Worm (Caenorhabditis elegans) whole organism, L3 larva: ENCODE results near the gene T04F3.5.

ENCODE experiments used
- R02D3.7 ChIP-seq: fragments of 150-350 bp; optimal IDR thresholded peaks from 2 replicates; lab custom pipeline; 2014; ENCODE audit warnings: missing biosample characterization, missing genetic modification characterization
- ZK546.5 ChIP-seq: sonication (generic microtip); optimal IDR thresholded peaks from 2 replicates; lab custom pipeline; 2017; ENCODE audit warnings: missing biosample characterization, missing genetic modification characterization
- ama-1 ChIP-seq: fragments of 150-350 bp; optimal IDR thresholded peaks from 2 replicates; lab custom pipeline; 2018
- ceh-16 ChIP-seq: sonication (generic microtip); optimal IDR thresholded peaks from 2 replicates; lab custom pipeline; 2017; ENCODE audit warnings: missing biosample characterization, missing genetic modification characterization
- ceh-82 ChIP-seq: fragments of 150-350 bp; optimal IDR thresholded peaks from 2 replicates; lab custom pipeline; 2014; ENCODE audit warnings: missing biosample characterization, missing genetic modification characterization
- ceh-9 ChIP-seq: sonication (generic microtip); optimal IDR thresholded peaks from 2 replicates; lab custom pipeline; 2018; ENCODE audit warnings: missing biosample characterization, missing genetic modification characterization
- daf-12 ChIP-seq: fragments of 150-350 bp; optimal IDR thresholded peaks from 2 replicates; lab custom pipeline; 2014; ENCODE audit warnings: missing biosample characterization, missing genetic modification reagents, missing genetic modification characterization
- egl-27 ChIP-seq: sonication (generic microtip); optimal IDR thresholded peaks from 4 replicates; lab custom pipeline; 2017; ENCODE audit warnings: missing biosample characterization, missing genetic modification reagents, missing genetic modification characterization
- egl-5 ChIP-seq: fragments of 150-350 bp; optimal IDR thresholded peaks from 2 replicates; lab custom pipeline; 2017; ENCODE audit warnings: missing biosample characterization, missing genetic modification reagents, missing genetic modification characterization, inconsistent platforms
- elt-1 ChIP-seq: fragments of 150-350 bp; optimal IDR thresholded peaks from 2 replicates; lab custom pipeline; 2014; ENCODE audit warnings: missing biosample characterization, missing genetic modification characterization
- elt-2 ChIP-seq: sonication (generic microtip); optimal IDR thresholded peaks from 2 replicates; lab custom pipeline; 2016; ENCODE audit warnings: missing genetic modification reagents, mild to moderate bottlenecking, missing genetic modification characterization, missing compliant biosample characterization
- elt-3 ChIP-seq, 3 experiments: fragments of 150-350 bp in 1 of 3; sonication (generic microtip) in 2 of 3; optimal IDR thresholded peaks; 2 replicates in 2 of 3; 4 replicates in 1 of 3; lab custom pipeline; 2014 to 2017; ENCODE audit warnings: missing biosample characterization in 3 of 3, missing genetic modification characterization in 3 of 3
- fos-1 ChIP-seq: fragments of 150-350 bp; optimal IDR thresholded peaks from 2 replicates; lab custom pipeline; 2014; ENCODE audit warnings: missing biosample characterization, missing genetic modification characterization
- hmg-11 ChIP-seq: sonication (generic microtip); optimal IDR thresholded peaks from 2 replicates; lab custom pipeline; 2016; ENCODE audit warnings: missing genetic modification characterization, missing compliant biosample characterization
- jun-1 ChIP-seq: fragments of 150-350 bp; optimal IDR thresholded peaks from 2 replicates; lab custom pipeline; 2014; ENCODE audit warnings: missing biosample characterization, missing genetic modification reagents, missing genetic modification characterization
- lin-15B ChIP-seq: fragments of 150-350 bp; optimal IDR thresholded peaks from 2 replicates; lab custom pipeline; 2014; ENCODE audit warnings: missing biosample characterization, missing genetic modification characterization
- lin-39 ChIP-seq: fragments of 150-350 bp; optimal IDR thresholded peaks from 2 replicates; lab custom pipeline; 2018; ENCODE audit warnings: missing biosample characterization, missing genetic modification reagents, missing genetic modification characterization
- lsy-12 ChIP-seq: sonication (generic microtip); optimal IDR thresholded peaks from 2 replicates; lab custom pipeline; 2016; ENCODE audit warnings: mild to moderate bottlenecking, missing genetic modification characterization, missing compliant biosample characterization
- mml-1 ChIP-seq: fragments of 150-350 bp; sonication (generic microtip); optimal IDR thresholded peaks from 3 replicates; lab custom pipeline; 2014; ENCODE audit warnings: missing biosample characterization, missing genetic modification characterization
- nfya-1 ChIP-seq: sonication (generic microtip); optimal IDR thresholded peaks from 2 replicates; lab custom pipeline; 2017; ENCODE audit warnings: missing genetic modification characterization, mild to moderate bottlenecking, missing compliant biosample characterization, antibody characterized with exemption, moderate library complexity; ENCODE audit not compliant: insufficient read depth
- nhr-11 ChIP-seq: fragments of 150-350 bp; optimal IDR thresholded peaks from 2 replicates; lab custom pipeline; 2014; ENCODE audit warnings: missing biosample characterization, missing genetic modification characterization
- nhr-12 ChIP-seq: fragments of 150-350 bp; optimal IDR thresholded peaks from 2 replicates; lab custom pipeline; 2014; ENCODE audit warnings: missing biosample characterization, missing genetic modification characterization
- nhr-23 ChIP-seq: fragments of 150-350 bp; optimal IDR thresholded peaks from 2 replicates; lab custom pipeline; 2014; ENCODE audit warnings: missing biosample characterization, missing genetic modification reagents, missing genetic modification characterization
- nhr-25 ChIP-seq: sonication (generic microtip); optimal IDR thresholded peaks from 2 replicates; lab custom pipeline; 2017; ENCODE audit warnings: missing biosample characterization, missing genetic modification characterization
- nhr-28 ChIP-seq: fragments of 150-350 bp; optimal IDR thresholded peaks from 2 replicates; lab custom pipeline; 2014; ENCODE audit warnings: missing biosample characterization, missing genetic modification characterization
- nhr-43 ChIP-seq: sonication (generic microtip); optimal IDR thresholded peaks from 2 replicates; lab custom pipeline; 2016; ENCODE audit warnings: mild to moderate bottlenecking, missing genetic modification characterization, missing compliant biosample characterization; ENCODE audit not compliant: poor library complexity, severe bottlenecking
- nhr-67 ChIP-seq: fragments of 150-350 bp; optimal IDR thresholded peaks from 2 replicates; lab custom pipeline; 2014; ENCODE audit warnings: missing biosample characterization, missing genetic modification characterization
- nhr-76 ChIP-seq: fragments of 150-350 bp; sonication (generic microtip); optimal IDR thresholded peaks from 5 replicates; lab custom pipeline; 2014; ENCODE audit warnings: missing biosample characterization, missing genetic modification characterization
- nhr-77 ChIP-seq: fragments of 150-350 bp; optimal IDR thresholded peaks from 2 replicates; lab custom pipeline; 2014; ENCODE audit warnings: missing biosample characterization, missing genetic modification characterization
- pha-4 ChIP-seq: fragments of 150-350 bp; optimal IDR thresholded peaks from 2 replicates; lab custom pipeline; 2014; ENCODE audit warnings: missing biosample characterization, missing genetic modification reagents, missing genetic modification characterization
- pqm-1 ChIP-seq: fragments of 150-350 bp; optimal IDR thresholded peaks from 2 replicates; lab custom pipeline; 2017; ENCODE audit warnings: missing biosample characterization, missing genetic modification characterization, inconsistent platforms
- skn-1 ChIP-seq: fragments of 150-350 bp; optimal IDR thresholded peaks from 2 replicates; lab custom pipeline; 2014; ENCODE audit warnings: missing biosample characterization, missing genetic modification characterization
- snpc-4 ChIP-seq: fragments of 150-350 bp; optimal IDR thresholded peaks from 2 replicates; lab custom pipeline; 2014; ENCODE audit warnings: missing biosample characterization, missing genetic modification characterization
- tbx-2 ChIP-seq: sonication (generic microtip); optimal IDR thresholded peaks from 2 replicates; lab custom pipeline; 2016; ENCODE audit warnings: mild to moderate bottlenecking, missing genetic modification characterization, missing compliant biosample characterization
- unc-62 ChIP-seq: fragments of 150-350 bp; sonication (generic microtip); optimal IDR thresholded peaks from 4 replicates; lab custom pipeline; 2014; ENCODE audit warnings: missing biosample characterization, missing genetic modification reagents, missing genetic modification characterization
- zag-1 ChIP-seq: fragments of 150-350 bp; optimal IDR thresholded peaks from 2 replicates; lab custom pipeline; 2014; ENCODE audit warnings: missing biosample characterization, missing genetic modification characterization
- ztf-11 ChIP-seq: fragments of 150-350 bp; optimal IDR thresholded peaks from 2 replicates; lab custom pipeline; 2014; ENCODE audit warnings: missing biosample characterization, missing genetic modification characterization
- ztf-4 ChIP-seq: fragments of 150-350 bp; optimal IDR thresholded peaks from 2 replicates; lab custom pipeline; 2014; ENCODE audit warnings: missing biosample characterization, missing genetic modification characterization

The T04F3.5 gene

DNA sequence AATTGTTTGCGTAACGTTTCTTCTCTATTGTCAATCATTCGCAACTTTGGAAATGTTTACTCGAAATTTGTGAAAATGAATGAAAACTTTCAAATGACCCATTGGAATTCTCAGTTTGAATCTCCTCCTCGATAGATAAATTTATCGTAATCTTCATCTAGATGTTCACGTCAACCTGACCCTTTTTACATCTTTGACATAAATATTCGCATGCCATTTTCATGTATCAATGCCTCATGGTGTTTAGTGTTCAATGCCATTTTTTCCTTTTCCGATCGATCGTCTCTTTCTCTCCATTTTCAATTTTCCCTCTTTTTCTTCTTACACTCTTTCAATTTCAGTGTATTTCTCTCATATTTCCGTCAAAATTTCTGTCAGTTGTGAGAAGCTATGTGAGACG, 18.8 kb downstream of the T04F3.5 start:
- TF ChIP-seq nhr-25 (peak; percentile 73), nhr-12 (tag; lab: Kevin White, UChicago) (no peak), elt-1 (tag; lab: Kevin White, UChicago) (peak; percentile 95), ceh-82 (no peak), nhr-23 (tag; lab: Kevin White, UChicago) (peak; percentile 51), egl-5 (tag; lab: Kevin White, UChicago) (no peak)

DNA sequence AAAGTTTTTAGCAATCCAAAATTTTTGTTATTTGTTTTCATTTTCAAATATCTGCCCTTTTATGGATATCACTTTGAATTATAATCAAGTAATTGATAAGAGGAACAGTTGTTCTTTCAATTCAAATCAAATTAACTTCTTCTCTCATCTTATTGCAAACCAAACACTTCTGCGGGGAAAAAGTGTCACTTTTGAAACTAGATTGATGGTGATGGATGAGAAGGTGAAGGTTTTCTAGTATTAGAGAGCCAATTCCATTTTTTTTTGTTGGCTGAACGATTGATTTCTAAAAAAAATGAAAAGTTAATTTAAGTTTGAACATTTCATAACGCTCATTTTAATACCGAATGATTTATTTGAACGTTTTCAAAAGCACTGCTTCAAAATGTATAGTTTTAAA, 19.3 kb downstream of the T04F3.5 start:
- TF ChIP-seq unc-62 (GFP tag; lab: Kevin White, UChicago): peak; percentile 89
- no peak for TF ChIP-seq nhr-11 (tag; lab: Kevin White, UChicago)

DNA sequence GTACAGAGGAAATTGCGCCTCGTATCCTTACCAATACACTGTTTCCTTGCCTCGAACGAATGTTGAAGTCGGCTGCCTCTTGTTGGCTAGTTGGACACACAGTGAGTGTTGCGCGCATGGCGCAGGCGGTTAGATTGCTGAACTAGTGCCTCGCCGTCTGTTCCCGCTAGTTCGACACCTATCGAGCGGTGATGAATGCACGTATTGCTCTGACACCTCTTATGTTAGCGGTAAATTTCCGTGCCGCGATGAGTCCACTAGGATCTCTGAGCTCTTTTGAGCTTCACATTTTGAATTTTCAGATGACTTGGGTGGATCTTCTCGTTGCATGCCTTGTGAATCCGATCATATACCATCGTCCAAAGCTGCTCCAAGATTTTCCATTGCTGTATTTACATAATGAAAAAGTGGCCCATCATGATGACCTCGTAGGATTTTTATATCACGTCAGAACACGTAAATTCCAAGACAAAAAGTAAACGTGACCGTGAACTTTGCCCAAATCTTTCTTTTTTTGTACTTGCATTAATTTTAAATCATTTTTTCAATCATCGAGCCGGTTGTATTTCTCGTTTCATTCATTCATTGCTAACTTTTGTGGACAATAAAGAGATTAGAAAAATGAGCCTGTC, 22.5 kb downstream of the T04F3.5 start, which contains the start of gene F55A11.11:
TSS of gene F55A11.11 (plus strand) at position 341 of the 632 bp plus-strand sequence.
- peak; percentile 42 for TF ChIP-seq ceh-16 (tag; lab: Kevin White, UChicago)
- peak; percentile 75 for TF ChIP-seq ztf-4
- TF ChIP-seq nhr-67 (tag; lab: Kevin White, UChicago): no peak
- TF ChIP-seq daf-12 (tag; lab: Kevin White, UChicago): no peak
- peak; percentile 58 for TF ChIP-seq nfya-1 (tag; lab: Kevin White, UChicago)
- peak; percentile 64 for TF ChIP-seq egl-27 (tag; lab: Kevin White, UChicago)
- TF ChIP-seq ama-1 (lab: Kevin White, UChicago): peak; percentile 80
- TF ChIP-seq nhr-43 (tag; lab: Kevin White, UChicago): peak; percentile 86
- TF ChIP-seq egl-5 (tag; lab: Kevin White, UChicago): peak; percentile 64
- peak; percentile 65 for TF ChIP-seq nhr-25
- peak; percentile 46 for TF ChIP-seq pqm-1 (tag; lab: Kevin White, UChicago)
- TF ChIP-seq jun-1 (tag; lab: Kevin White, UChicago): no peak
- no peak for TF ChIP-seq fos-1 (tag; lab: Kevin White, UChicago)
- peak; percentile 60 for TF ChIP-seq elt-2 (tag; lab: Kevin White, UChicago)
- no peak for TF ChIP-seq ceh-82
- peak; percentile 78 for TF ChIP-seq tbx-2
- no peak for TF ChIP-seq nhr-11 (tag; lab: Kevin White, UChicago)
- TF ChIP-seq elt-3 (tag; optimal IDR thresholded peaks at IDR 0.05; lab: Kevin White, UChicago): peak in 1 of 3 experiments; percentile 4
- TF ChIP-seq lin-39 (tag; lab: Kevin White, UChicago): peak; percentile 96
- TF ChIP-seq hmg-11: peak; percentile 98
- TF ChIP-seq ztf-11: no peak
- TF ChIP-seq pha-4 (tag; lab: Kevin White, UChicago): peak; percentile 78
- peak; percentile 85 for TF ChIP-seq lsy-12 (tag; lab: Kevin White, UChicago)
- peak; percentile 0 for TF ChIP-seq elt-1 (tag; lab: Kevin White, UChicago)
- peak; percentile 43 for TF ChIP-seq lin-15B (tag; lab: Kevin White, UChicago)
- TF ChIP-seq snpc-4 (tag; lab: Kevin White, UChicago): peak; percentile 45
- TF ChIP-seq skn-1: peak; percentile 49
- peak; percentile 13 for TF ChIP-seq R02D3.7
- peak; percentile 60 for TF ChIP-seq nhr-23 (tag; lab: Kevin White, UChicago)

ce11 chrV:11787258-11787657, 26.8 kb downstream of the T04F3.5 start, which contains the start of gene F55A11.7:
TSS of gene F55A11.7 (minus strand) at chrV:11787443.
- no peak for TF ChIP-seq nhr-77 (tag; lab: Kevin White, UChicago)
- TF ChIP-seq zag-1 (tag; lab: Kevin White, UChicago): no peak
- TF ChIP-seq pqm-1 (tag; lab: Kevin White, UChicago): no peak
- TF ChIP-seq fos-1 (tag; lab: Kevin White, UChicago): no peak
- no peak for TF ChIP-seq elt-2 (tag; lab: Kevin White, UChicago)
- TF ChIP-seq nhr-67 (tag; lab: Kevin White, UChicago): no peak
- TF ChIP-seq snpc-4 (tag; lab: Kevin White, UChicago): no peak
- no peak for TF ChIP-seq ceh-9 (tag; lab: Kevin White, UChicago)
- TF ChIP-seq jun-1 (tag; lab: Kevin White, UChicago): no peak
- no peak for TF ChIP-seq nhr-23 (tag; lab: Kevin White, UChicago)
- no peak for TF ChIP-seq elt-1 (tag; lab: Kevin White, UChicago)
- TF ChIP-seq ZK546.5 (tag; lab: Kevin White, UChicago): no peak
- TF ChIP-seq nhr-76 (tag; lab: Kevin White, UChicago): no peak
- TF ChIP-seq nhr-43 (tag; lab: Kevin White, UChicago): no peak
- no peak for TF ChIP-seq nhr-28
- TF ChIP-seq egl-27 (tag; lab: Kevin White, UChicago): no peak
- TF ChIP-seq daf-12 (tag; lab: Kevin White, UChicago): no peak
- TF ChIP-seq mml-1 (tag; lab: Kevin White, UChicago): no peak
